Fruit fly (Drosophila melanogaster) whole organism, embryonic: ENCODE measurements around the gene eIF2Bepsilon.

ENCODE experiments used
- ATbp ChIP-seq: fragments of 200-800 bp; sonication (Bioruptor generic); optimal IDR thresholded peaks from 2 replicates; lab custom pipeline; 2017; ENCODE audit warnings: missing biosample characterization, mild to moderate bottlenecking, missing genetic modification characterization, missing genetic modification reagents
- Atf6 ChIP-seq: fragments of 200-800 bp; sonication (Bioruptor generic); IDR thresholded peaks from 2 replicates; pipeline ENCODE4 v1.3.6; 2022; ENCODE audit warnings: missing biosample characterization, missing genetic modification characterization
- Blimp-1 ChIP-seq: fragments of 200-800 bp; sonication (Bioruptor generic); optimal IDR thresholded peaks from 3 replicates; lab custom pipeline; 2018; ENCODE audit warnings: missing biosample characterization, missing genetic modification characterization, mild to moderate bottlenecking, moderate library complexity, missing genetic modification reagents
- CG10321 ChIP-seq: fragments of 200-800 bp; sonication (Bioruptor generic); IDR thresholded peaks from 2 replicates; pipeline ENCODE4 v1.3.6; 2022; ENCODE audit warnings: missing biosample characterization, missing genetic modification characterization
- CG11695 ChIP-seq: fragments of 200-800 bp; sonication (Bioruptor generic); IDR thresholded peaks from 3 replicates; pipeline ENCODE4 v1.3.6; 2022; ENCODE audit warnings: missing biosample characterization, missing genetic modification characterization
- CG12391 ChIP-seq: fragments of 200-800 bp; sonication (Bioruptor generic); optimal IDR thresholded peaks from 3 replicates; lab custom pipeline; 2018; ENCODE audit warnings: missing biosample characterization, mild to moderate bottlenecking, missing genetic modification characterization, moderate library complexity
- CG15479 ChIP-seq: fragments of 200-800 bp; sonication (Bioruptor generic); optimal IDR thresholded peaks from 3 replicates; lab custom pipeline; 2019; ENCODE audit warnings: missing biosample characterization, mild to moderate bottlenecking, missing genetic modification characterization, moderate library complexity
- CG17186 ChIP-seq: fragments of 200-800 bp; sonication (Bioruptor generic); optimal IDR thresholded peaks from 3 replicates; lab custom pipeline; 2017; ENCODE audit warnings: missing biosample characterization, missing genetic modification reagents, missing genetic modification characterization
- CG17328 ChIP-seq: fragments of 200-800 bp; sonication (Bioruptor generic); IDR thresholded peaks from 2 replicates; pipeline ENCODE4 v1.3.6; 2022; ENCODE audit warnings: missing biosample characterization, missing genetic modification characterization
- CG17361 ChIP-seq: fragments of 200-800 bp; sonication (Bioruptor generic); IDR thresholded peaks from 3 replicates; pipeline ENCODE4 v1.3.6; 2022; ENCODE audit warnings: missing biosample characterization, missing genetic modification characterization
- CG3726 ChIP-seq: fragments of 200-800 bp; sonication (Bioruptor generic); IDR thresholded peaks from 3 replicates; pipeline ENCODE4, ENCODE4 v1.3.6; 2022; ENCODE audit warnings: missing biosample characterization, missing genetic modification characterization
- CG5180 ChIP-seq: fragments of 200-800 bp; sonication (Bioruptor generic); optimal IDR thresholded peaks from 3 replicates; lab custom pipeline; 2017; ENCODE audit warnings: missing biosample characterization, missing genetic modification characterization, mild to moderate bottlenecking, moderate library complexity, missing genetic modification reagents
- CG6175 ChIP-seq: fragments of 200-800 bp; sonication (Bioruptor generic); IDR thresholded peaks from 3 replicates; pipeline ENCODE4 v1.3.6; 2022; ENCODE audit warnings: missing biosample characterization, missing genetic modification characterization
- CG6654 ChIP-seq: fragments of 200-800 bp; sonication (Bioruptor generic); optimal IDR thresholded peaks from 2 replicates; lab custom pipeline; 2017; ENCODE audit warnings: missing biosample characterization, mild to moderate bottlenecking, missing genetic modification characterization
- CG7928 ChIP-seq: fragments of 200-800 bp; sonication (Bioruptor generic); optimal IDR thresholded peaks from 2 replicates; lab custom pipeline; 2017; ENCODE audit warnings: missing biosample characterization, mild to moderate bottlenecking, missing genetic modification characterization
- CG7963 ChIP-seq: fragments of 200-800 bp; sonication (Bioruptor generic); IDR thresholded peaks from 3 replicates; pipeline ENCODE4 v1.3.6; 2022; ENCODE audit warnings: missing biosample characterization, missing genetic modification characterization; ENCODE audit not compliant: partially characterized antibody
- CG9437 ChIP-seq: fragments of 200-800 bp; sonication (Bioruptor generic); optimal IDR thresholded peaks from 2 replicates; lab custom pipeline; 2018; ENCODE audit warnings: missing biosample characterization, mild to moderate bottlenecking, missing genetic modification characterization
- CrebB ChIP-seq: fragments of 200-800 bp; sonication (Bioruptor generic); optimal IDR thresholded peaks from 3 replicates; lab custom pipeline; 2018; ENCODE audit warnings: missing biosample characterization, mild to moderate bottlenecking, missing genetic modification characterization
- Dbx ChIP-seq: fragments of 200-800 bp; sonication (Bioruptor generic); IDR thresholded peaks from 3 replicates; pipeline ENCODE4 v1.3.6; 2022; ENCODE audit warnings: missing biosample characterization, missing genetic modification characterization
- Dfd ChIP-seq, 2 experiments: fragments of >200 bp; optimal IDR thresholded peaks; 2 replicates each; lab custom pipeline; 2017; ENCODE audit warnings: missing biosample characterization in 2 of 2, missing genetic modification characterization in 2 of 2
- HLH4C ChIP-seq: fragments of 200-800 bp; sonication (Bioruptor generic); IDR thresholded peaks from 3 replicates; pipeline ENCODE4 v1.3.6; 2022; ENCODE audit warnings: missing biosample characterization, missing genetic modification characterization; ENCODE audit not compliant: partially characterized antibody
- HLH54F ChIP-seq: fragments of 200-800 bp; sonication (Bioruptor generic); optimal IDR thresholded peaks from 3 replicates; lab custom pipeline; 2016; ENCODE audit warnings: missing biosample characterization, missing genetic modification characterization
- HLHmδ ChIP-seq: fragments of 200-800 bp; sonication (Bioruptor generic); optimal IDR thresholded peaks from 2 replicates; lab custom pipeline; 2018; ENCODE audit warnings: missing biosample characterization, mild to moderate bottlenecking, missing genetic modification characterization, moderate library complexity
- Hey ChIP-seq: fragments of 200-800 bp; sonication (Bioruptor generic); optimal IDR thresholded peaks from 3 replicates; lab custom pipeline; 2018; ENCODE audit warnings: missing biosample characterization, mild to moderate bottlenecking, missing genetic modification characterization
- Hr78 ChIP-seq, 2 experiments: fragments of 200-800 bp in 1 of 2; fragments of >200 bp in 1 of 2; sonication (Bioruptor generic) in 1 of 2; optimal IDR thresholded peaks; 2 replicates each; lab custom pipeline; 2017 to 2019; ENCODE audit warnings: missing biosample characterization in 2 of 2, missing genetic modification characterization in 2 of 2, mild to moderate bottlenecking in 1 of 2, moderate library complexity in 1 of 2
- Lhr ChIP-seq: fragments of 200-800 bp; sonication (Bioruptor generic); optimal IDR thresholded peaks from 3 replicates; lab custom pipeline; 2017; ENCODE audit warnings: mild to moderate bottlenecking, missing biosample characterization, missing genetic modification reagents, missing genetic modification characterization
- Meics ChIP-seq: fragments of 200-800 bp; sonication (Bioruptor generic); optimal IDR thresholded peaks from 2 replicates; lab custom pipeline; 2017; ENCODE audit warnings: missing biosample characterization, mild to moderate bottlenecking, missing genetic modification characterization
- Opbp ChIP-seq: fragments of 200-800 bp; sonication (Bioruptor generic); IDR thresholded peaks from 3 replicates; pipeline ENCODE4 v1.3.6; 2022; ENCODE audit warnings: missing biosample characterization, missing genetic modification characterization; ENCODE audit not compliant: partially characterized antibody
- Scr ChIP-seq: fragments of 200-800 bp; sonication (Bioruptor generic); IDR thresholded peaks from 2 replicates; pipeline ENCODE4 v1.3.6; 2022; ENCODE audit warnings: missing biosample characterization, missing genetic modification characterization; ENCODE audit not compliant: partially characterized antibody
- Trl ChIP-seq, 3 experiments: fragments of >200 bp in 2 of 3; fragments of 200-800 bp in 1 of 3; sonication (Bioruptor generic) in 1 of 3; optimal IDR thresholded peaks; 2 replicates in 1 of 3; 3 replicates in 2 of 3; lab custom pipeline; 2016 to 2017; ENCODE audit warnings: missing biosample characterization in 1 of 3, missing genetic modification characterization in 1 of 3
- cas ChIP-seq: fragments of 200-800 bp; sonication (Bioruptor generic); IDR thresholded peaks from 2 replicates; pipeline ENCODE4 v1.3.6; 2022; ENCODE audit warnings: missing biosample characterization, missing genetic modification characterization
- ci ChIP-seq: fragments of 200-800 bp; sonication (Bioruptor generic); IDR thresholded peaks from 3 replicates; pipeline ENCODE4 v1.3.6; 2022; ENCODE audit warnings: missing biosample characterization, missing genetic modification characterization
- exex ChIP-seq: fragments of 200-800 bp; sonication (Bioruptor generic); optimal IDR thresholded peaks from 4 replicates; lab custom pipeline; 2018; ENCODE audit warnings: missing biosample characterization, mild to moderate bottlenecking, missing genetic modification characterization, moderate library complexity
- gfzf ChIP-seq: fragments of 200-800 bp; sonication (Bioruptor generic); optimal IDR thresholded peaks from 2 replicates; lab custom pipeline; 2016; ENCODE audit warnings: missing biosample characterization, mild to moderate bottlenecking, missing genetic modification characterization, moderate library complexity
- grau ChIP-seq: fragments of 200-800 bp; optimal IDR thresholded peaks from 3 replicates; lab custom pipeline; 2019; ENCODE audit warnings: missing biosample characterization, mild to moderate bottlenecking, missing genetic modification characterization, moderate library complexity
- inv ChIP-seq: fragments of 200-800 bp; sonication (Bioruptor generic); IDR thresholded peaks from 2 replicates; pipeline ENCODE4 v1.3.6; 2022; ENCODE audit warnings: missing biosample characterization, missing genetic modification characterization; ENCODE audit not compliant: partially characterized antibody
- jigr1 ChIP-seq: fragments of 200-800 bp; sonication (Bioruptor generic); IDR thresholded peaks from 3 replicates; pipeline ENCODE4 v1.3.6; 2022; ENCODE audit warnings: missing biosample characterization, missing genetic modification characterization
- ken ChIP-seq: fragments of 200-800 bp; sonication (Bioruptor generic); IDR thresholded peaks from 3 replicates; pipeline ENCODE4 v1.3.6; 2022; ENCODE audit warnings: missing biosample characterization, missing genetic modification characterization
- lola ChIP-seq, 3 experiments: fragments of >200 bp in 2 of 3; fragments of 200-800 bp in 1 of 3; sonication (Bioruptor generic) in 1 of 3; optimal IDR thresholded peaks; 2 replicates each; lab custom pipeline; 2017 to 2019; ENCODE audit warnings: missing biosample characterization in 3 of 3, missing genetic modification characterization in 3 of 3, mild to moderate bottlenecking in 1 of 3, moderate library complexity in 1 of 3
- nerfin-1 ChIP-seq: fragments of 200-800 bp; sonication (Bioruptor generic); optimal IDR thresholded peaks from 3 replicates; lab custom pipeline; 2019; ENCODE audit warnings: missing biosample characterization, mild to moderate bottlenecking, missing genetic modification characterization, moderate library complexity
- nmo ChIP-seq: fragments of 200-800 bp; sonication (Bioruptor generic); optimal IDR thresholded peaks from 2 replicates; lab custom pipeline; 2018; ENCODE audit warnings: missing biosample characterization, mild to moderate bottlenecking, missing genetic modification characterization, moderate library complexity
- odd ChIP-seq: fragments of 200-800 bp; sonication (Bioruptor generic); optimal IDR thresholded peaks from 2 replicates; lab custom pipeline; 2017; ENCODE audit warnings: missing biosample characterization, mild to moderate bottlenecking, missing genetic modification characterization
- repo ChIP-seq: fragments of 200-800 bp; sonication (Bioruptor generic); optimal IDR thresholded peaks from 2 replicates; lab custom pipeline; 2016; ENCODE audit warnings: missing biosample characterization, missing genetic modification characterization
- sc ChIP-seq, 3 experiments: fragments of >200 bp in 2 of 3; fragments of 200-800 bp in 1 of 3; sonication (Bioruptor generic) in 1 of 3; optimal IDR thresholded peaks; 2 replicates in 2 of 3; 3 replicates in 1 of 3; lab custom pipeline; 2017; ENCODE audit warnings: mild to moderate bottlenecking in 1 of 3, missing biosample characterization in 1 of 3, missing genetic modification characterization in 1 of 3, missing genetic modification reagents in 1 of 3
- unc-4 ChIP-seq: fragments of 200-800 bp; sonication (Bioruptor generic); IDR thresholded peaks from 2 replicates; pipeline ENCODE4 v1.3.6; 2022; ENCODE audit warnings: missing biosample characterization, missing genetic modification characterization; ENCODE audit not compliant: partially characterized antibody
- z ChIP-seq: fragments of 200-800 bp; sonication (Bioruptor generic); IDR thresholded peaks from 3 replicates; pipeline ENCODE4 v1.3.6; 2022; ENCODE audit warnings: missing biosample characterization, missing genetic modification characterization
- zf30C ChIP-seq: fragments of 200-800 bp; sonication (Bioruptor generic); optimal IDR thresholded peaks from 3 replicates; lab custom pipeline; 2018; ENCODE audit warnings: missing biosample characterization, mild to moderate bottlenecking, missing genetic modification characterization

The eIF2Bepsilon gene

DNA sequence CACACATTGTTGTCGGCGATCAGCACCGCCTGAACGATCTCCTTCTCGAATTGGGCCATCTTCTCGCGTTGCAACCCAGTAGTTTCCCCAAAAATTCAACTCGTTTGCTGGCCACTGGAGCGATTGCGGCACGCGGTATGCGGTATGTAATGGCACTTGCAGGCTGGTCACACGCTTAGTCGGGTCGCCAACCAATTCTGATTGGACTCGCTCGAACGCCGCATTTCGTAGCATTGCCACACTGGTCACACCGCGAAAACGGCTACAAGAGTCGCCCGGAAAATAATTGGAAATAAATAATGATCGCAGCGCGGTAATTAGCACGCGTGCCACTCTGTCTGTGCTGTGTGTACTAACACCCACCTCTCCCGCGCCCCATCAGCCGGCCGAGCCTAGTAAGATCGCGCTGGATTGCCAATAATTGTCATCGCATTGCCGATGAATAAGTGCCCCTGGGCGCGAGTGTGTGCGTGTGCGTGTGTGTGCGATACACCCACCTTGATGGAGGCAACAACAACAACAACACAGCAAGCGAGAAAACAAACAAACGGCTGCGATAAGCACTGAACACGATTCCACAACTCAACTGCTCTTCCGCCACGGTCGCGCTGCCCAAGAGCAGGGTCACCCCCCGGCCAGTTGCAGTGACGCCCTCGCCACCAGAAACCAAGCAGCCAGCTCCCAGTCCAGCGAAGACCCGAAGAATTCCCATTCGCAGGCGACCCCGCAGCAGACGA is at the start of gene eIF2Bepsilon, which contains the start of gene Ocrl:
Gene eIF2Bepsilon, minus strand, starts transcription at position 110 of the 737 bp plus-strand sequence.
Gene Ocrl, plus strand, starts transcription at position 217 of the 737 bp plus-strand sequence.
- TF ChIP-seq nerfin-1 (tag; lab: Kevin White, UChicago): peak; percentile 49
- TF ChIP-seq z: no peak
- no peak for TF ChIP-seq Dfd (GFP tag; optimal IDR thresholded peaks at IDR 0.05; lab: Kevin White, UChicago)
- no peak for TF ChIP-seq exex (tag; lab: Kevin White, UChicago)
- TF ChIP-seq CG6175 (GFP tag; lab: Robert Waterston, UW): no peak
- TF ChIP-seq inv (GFP tag; lab: Robert Waterston, UW): no peak
- 0 out of 3 replicates have a peak, but pooled peaks have one; percentile 28 for TF ChIP-seq HLH4C (GFP tag; lab: Robert Waterston, UW)
- peak; percentile 30; the same call in 1 of the 3 replicates for TF ChIP-seq ci
- TF ChIP-seq Opbp (GFP tag; lab: Robert Waterston, UW): peak; percentile 55; the same call in 1 of the 3 replicates
- TF ChIP-seq lola (GFP tag; optimal IDR thresholded peaks at IDR 0.05; lab: Kevin White, UChicago): no peak
- no peak for TF ChIP-seq cas (GFP tag; lab: Robert Waterston, UW)
- TF ChIP-seq odd (GFP tag; lab: Kevin White, UChicago): no peak
- no peak for TF ChIP-seq HLH54F
- peak; percentile 83 for TF ChIP-seq Lhr
- 0 out of 2 replicates have a peak, but pooled peaks have one; percentile 20 for TF ChIP-seq unc-4 (GFP tag; lab: Robert Waterston, UW)
- TF ChIP-seq zf30C (GFP tag; lab: Kevin White, UChicago): no peak
- no peak for TF ChIP-seq ken (GFP tag; lab: Robert Waterston, UW)
- TF ChIP-seq Hr78 (GFP tag; optimal IDR thresholded peaks at IDR 0.05; lab: Kevin White, UChicago): no peak
- no peak for TF ChIP-seq grau
- TF ChIP-seq Scr (GFP tag; lab: Robert Waterston, UW): no peak
- no peak for TF ChIP-seq CG6654 (GFP tag; lab: Kevin White, UChicago)
- no peak for TF ChIP-seq CG10321 (GFP tag; lab: Robert Waterston, UW)
- peak; percentile 6 for TF ChIP-seq CG7928 (GFP tag; lab: Kevin White, UChicago)
- no peak for TF ChIP-seq sc (optimal IDR thresholded peaks at IDR 0.05; lab: Kevin White, UChicago)
- no peak for TF ChIP-seq sc (GFP tag; optimal IDR thresholded peaks at IDR 0.05; lab: Kevin White, UChicago)
- no peak for TF ChIP-seq repo (GFP tag; lab: Kevin White, UChicago)
- no peak for TF ChIP-seq CG5180 (GFP tag; lab: Kevin White, UChicago)
- no peak for TF ChIP-seq CrebB
- TF ChIP-seq Dbx (GFP tag; lab: Robert Waterston, UW): no peak
- no peak for TF ChIP-seq CG7963 (GFP tag; lab: Robert Waterston, UW)
- TF ChIP-seq ATbp (GFP tag; lab: Kevin White, UChicago): no peak
- no peak for TF ChIP-seq CG11695 (GFP tag; lab: Robert Waterston, UW)
- TF ChIP-seq Trl (optimal IDR thresholded peaks at IDR 0.05; lab: Kevin White, UChicago): no peak
- no peak for TF ChIP-seq Trl (GFP tag; optimal IDR thresholded peaks at IDR 0.05; lab: Kevin White, UChicago)
- no peak for TF ChIP-seq Atf6 (GFP tag; lab: Robert Waterston, UW)
- TF ChIP-seq CG9437 (GFP tag; lab: Kevin White, UChicago): no peak
- peak; percentile 99 for TF ChIP-seq gfzf (GFP tag; lab: Kevin White, UChicago)
- peak; percentile 70 for TF ChIP-seq HLHmδ (GFP tag; lab: Kevin White, UChicago)
- no peak for TF ChIP-seq CG15479 (GFP tag; lab: Kevin White, UChicago)
- TF ChIP-seq CG17361: no peak
- TF ChIP-seq jigr1 (GFP tag; lab: Robert Waterston, UW): no peak
- TF ChIP-seq CG12391 (tag; lab: Kevin White, UChicago): peak; percentile 33
- peak; percentile 39 for TF ChIP-seq nmo (GFP tag; lab: Kevin White, UChicago)
- TF ChIP-seq Hey (tag; lab: Kevin White, UChicago): no peak
- no peak for TF ChIP-seq Blimp-1 (GFP tag; lab: Kevin White, UChicago)
- no peak for TF ChIP-seq CG17328 (GFP tag; lab: Robert Waterston, UW)
- no peak for TF ChIP-seq Meics (GFP tag; lab: Kevin White, UChicago)
- no peak for TF ChIP-seq CG3726 (GFP tag; lab: Robert Waterston, UW)
- TF ChIP-seq CG17186 (GFP tag; lab: Kevin White, UChicago): peak; percentile 65
